Fruit fly (Drosophila melanogaster): ENCODE data around the gene robl37BC.

robl37BC gene

dm6 chr2L:18995660-18996417 is 14.8 kb upstream of the robl37BC start, which contains the start of gene CG10650 (continued):
- TF ChIP-seq pita (GFP tag; optimal IDR thresholded peaks at IDR 0.05) (no peak), CG3726 (GFP tag; IDR thresholded peaks at IDR 0.05) (no peak), CG2199 (GFP tag; IDR thresholded peaks at IDR 0.05) (0 out of 3 replicates have a peak, but pooled peaks have one; percentile 34), CG1603 (tag; optimal IDR thresholded peaks at IDR 0.05) (no peak), TFAM (GFP tag; optimal IDR thresholded peaks at IDR 0.05) (no peak), CG3163 (GFP tag; optimal IDR thresholded peaks at IDR 0.05) (no peak), lmd (GFP tag; IDR thresholded peaks at IDR 0.05) (no peak), br (optimal IDR thresholded peaks at IDR 0.05) (no peak), kah (GFP tag; optimal IDR thresholded peaks at IDR 0.05) (no peak), CG12236 (GFP tag; optimal IDR thresholded peaks at IDR 0.05) (no peak), CG15479 (GFP tag; optimal IDR thresholded peaks at IDR 0.05) (no peak), CG10267 (tag; optimal IDR thresholded peaks at IDR 0.05) (no peak), CG1233 (GFP tag; optimal IDR thresholded peaks at IDR 0.05) (no peak), Nf-YC (tag; optimal IDR thresholded peaks at IDR 0.05) (peak; percentile 12), CG34224 (GFP tag; IDR thresholded peaks at IDR 0.05; ENCODE audit: partially characterized antibody) (no peak), grau (tag; optimal IDR thresholded peaks at IDR 0.05) (no peak), Xbp1 (GFP tag; optimal IDR thresholded peaks at IDR 0.05) (no peak), CG10543 (GFP tag; optimal IDR thresholded peaks at IDR 0.05) (peak; percentile 64), CG2129 (GFP tag; IDR thresholded peaks at IDR 0.05; ENCODE audit: partially characterized antibody) (no peak), exex (tag; optimal IDR thresholded peaks at IDR 0.05) (peak; percentile 39), CG5245 (GFP tag; optimal IDR thresholded peaks at IDR 0.05) (no peak), Ptx1 (GFP tag; IDR thresholded peaks at IDR 0.05) (no peak), CG7372 (GFP tag; IDR thresholded peaks at IDR 0.05) (no peak), chinmo (GFP tag; IDR thresholded peaks at IDR 0.05; ENCODE audit: partially characterized antibody) (peak; percentile 78; the same call in 2 of the 4 replicates), sqz (GFP tag; optimal IDR thresholded peaks at IDR 0.05) (peak; percentile 61), CG4707 (GFP tag; optimal IDR thresholded peaks at IDR 0.05) (no peak), rib (GFP tag; IDR thresholded peaks at IDR 0.05) (no peak), chif (GFP tag; optimal IDR thresholded peaks at IDR 0.05) (no peak), pnt (GFP tag; optimal IDR thresholded peaks at IDR 0.05) (no peak), Dip2 (GFP tag; IDR thresholded peaks at IDR 0.05) (no peak), gro (GFP tag; optimal IDR thresholded peaks at IDR 0.05) (no peak), CG13123 (GFP tag; optimal IDR thresholded peaks at IDR 0.05) (no peak), CG8089 (GFP tag; optimal IDR thresholded peaks at IDR 0.05) (no peak), cas (GFP tag; IDR thresholded peaks at IDR 0.05) (no peak), crol (GFP tag; IDR thresholded peaks at IDR 0.05) (no peak), Poxn (GFP tag; IDR thresholded peaks at IDR 0.05) (no peak), pum (GFP tag; optimal IDR thresholded peaks at IDR 0.05) (no peak), CG10462 (GFP tag; optimal IDR thresholded peaks at IDR 0.05) (no peak), CG10209 (GFP tag; optimal IDR thresholded peaks at IDR 0.05) (no peak), CG9876 (GFP tag; optimal IDR thresholded peaks at IDR 0.05) (no peak), Asciz (GFP tag; optimal IDR thresholded peaks at IDR 0.05) (no peak), CG12942 (GFP tag; optimal IDR thresholded peaks at IDR 0.05) (no peak), ci (GFP tag; IDR thresholded peaks at IDR 0.05) (no peak), Dek (tag; optimal IDR thresholded peaks at IDR 0.05) (no peak), MESR4 (GFP tag; optimal IDR thresholded peaks at IDR 0.05) (no peak), GATAe (GFP tag; conservative IDR thresholded peaks at IDR 0.05) (peak; percentile 37), E2f1 (GFP tag; IDR thresholded peaks at IDR 0.05) (no peak), CG1024 (GFP tag; IDR thresholded peaks at IDR 0.05) (no peak), CG17912 (GFP tag; optimal IDR thresholded peaks at IDR 0.05) (no peak), lab (GFP tag; optimal IDR thresholded peaks at IDR 0.05) (peak; percentile 47)

All from whole organism, embryonic.